Fruit fly (Drosophila melanogaster) whole organism, embryonic: ENCODE data around the gene CG14118.

ENCODE experiments used
- Adf1 ChIP-seq: fragments of 200-800 bp; sonication (Bioruptor generic); IDR thresholded peaks from 2 replicates; pipeline ENCODE4 v1.3.6; 2022; ENCODE audit warnings: missing biosample characterization, missing genetic modification characterization
- Asciz ChIP-seq: fragments of 200-800 bp; sonication (Bioruptor generic); optimal IDR thresholded peaks from 2 replicates; lab custom pipeline; 2017; ENCODE audit warnings: missing biosample characterization, mild to moderate bottlenecking, missing genetic modification characterization, missing genetic modification reagents
- Atf3 ChIP-seq: fragments of 200-800 bp; sonication (Bioruptor generic); optimal IDR thresholded peaks from 3 replicates; lab custom pipeline; 2016; ENCODE audit warnings: missing biosample characterization, missing genetic modification characterization
- B-H1 ChIP-seq: fragments of 200-800 bp; sonication (Bioruptor generic); IDR thresholded peaks from 3 replicates; pipeline ENCODE4 v1.3.6; 2022; ENCODE audit warnings: missing biosample characterization, missing genetic modification characterization
- Blimp-1 ChIP-seq: fragments of 200-800 bp; sonication (Bioruptor generic); optimal IDR thresholded peaks from 3 replicates; lab custom pipeline; 2018; ENCODE audit warnings: missing biosample characterization, missing genetic modification characterization, mild to moderate bottlenecking, moderate library complexity, missing genetic modification reagents
- CG12155 ChIP-seq: fragments of 200-800 bp; sonication (Bioruptor generic); optimal IDR thresholded peaks from 3 replicates; lab custom pipeline; 2016; ENCODE audit warnings: missing biosample characterization, missing genetic modification characterization
- CG12219 ChIP-seq: fragments of 200-800 bp; sonication (Bioruptor generic); optimal IDR thresholded peaks from 3 replicates; lab custom pipeline; 2018; ENCODE audit warnings: missing biosample characterization, mild to moderate bottlenecking, missing genetic modification characterization
- CG13624 ChIP-seq: fragments of 200-800 bp; sonication (Bioruptor generic); optimal IDR thresholded peaks from 2 replicates; lab custom pipeline; 2016; ENCODE audit warnings: missing biosample characterization, missing genetic modification characterization
- CG1603 ChIP-seq: fragments of 200-800 bp; sonication (Bioruptor generic); optimal IDR thresholded peaks from 2 replicates; lab custom pipeline; 2019; ENCODE audit warnings: missing biosample characterization, mild to moderate bottlenecking, missing genetic modification characterization, moderate library complexity
- CG18011 ChIP-seq: fragments of 200-800 bp; sonication (Bioruptor generic); optimal IDR thresholded peaks from 2 replicates; lab custom pipeline; 2017; ENCODE audit warnings: missing biosample characterization, missing genetic modification characterization, mild to moderate bottlenecking, moderate library complexity, missing genotype
- CG18764 ChIP-seq: fragments of 200-800 bp; sonication (Bioruptor generic); optimal IDR thresholded peaks from 3 replicates; lab custom pipeline; 2016; ENCODE audit warnings: missing biosample characterization, missing genetic modification characterization
- CG2120 ChIP-seq: fragments of 200-800 bp; sonication (Bioruptor generic); optimal IDR thresholded peaks from 3 replicates; lab custom pipeline; 2016; ENCODE audit warnings: missing biosample characterization, missing genetic modification characterization
- CG3726 ChIP-seq: fragments of 200-800 bp; sonication (Bioruptor generic); IDR thresholded peaks from 3 replicates; pipeline ENCODE4, ENCODE4 v1.3.6; 2022; ENCODE audit warnings: missing biosample characterization, missing genetic modification characterization
- CG42726 ChIP-seq: fragments of 200-800 bp; sonication (Bioruptor generic); IDR thresholded peaks from 2 replicates; pipeline ENCODE4 v1.3.6; 2022; ENCODE audit warnings: missing biosample characterization, missing genetic modification characterization; ENCODE audit not compliant: partially characterized antibody
- CG5180 ChIP-seq: fragments of 200-800 bp; sonication (Bioruptor generic); optimal IDR thresholded peaks from 3 replicates; lab custom pipeline; 2017; ENCODE audit warnings: missing biosample characterization, missing genetic modification characterization, mild to moderate bottlenecking, moderate library complexity, missing genetic modification reagents
- CG6854 ChIP-seq: fragments of 200-800 bp; sonication (Bioruptor generic); optimal IDR thresholded peaks from 3 replicates; lab custom pipeline; 2017; ENCODE audit warnings: missing biosample characterization, mild to moderate bottlenecking, missing genetic modification characterization
- CG8290 ChIP-seq, 3 experiments: fragments of 200-800 bp; sonication (Bioruptor generic); optimal IDR thresholded peaks; 2 replicates each; lab custom pipeline; 2016 to 2019; ENCODE audit warnings: missing biosample characterization in 3 of 3, missing genetic modification characterization in 3 of 3, mild to moderate bottlenecking in 2 of 3, moderate library complexity in 1 of 3
- CG9817 ChIP-seq: fragments of 200-800 bp; sonication (Bioruptor generic); optimal IDR thresholded peaks from 2 replicates; lab custom pipeline; 2018; ENCODE audit warnings: missing biosample characterization, mild to moderate bottlenecking, missing genetic modification characterization, moderate library complexity
- E2f1 ChIP-seq: fragments of 200-800 bp; sonication (Bioruptor generic); IDR thresholded peaks from 2 replicates; pipeline ENCODE4 v1.3.6; 2022; ENCODE audit warnings: missing biosample characterization, missing genetic modification characterization
- ERR ChIP-seq: fragments of 200-800 bp; sonication (Bioruptor generic); optimal IDR thresholded peaks from 2 replicates; lab custom pipeline; 2016; ENCODE audit warnings: missing biosample characterization, missing genetic modification characterization
- HLH4C ChIP-seq: fragments of 200-800 bp; sonication (Bioruptor generic); IDR thresholded peaks from 3 replicates; pipeline ENCODE4 v1.3.6; 2022; ENCODE audit warnings: missing biosample characterization, missing genetic modification characterization; ENCODE audit not compliant: partially characterized antibody
- Hr39 ChIP-seq: fragments of >200 bp; optimal IDR thresholded peaks from 2 replicates; lab custom pipeline; 2017
- Lim3 ChIP-seq: fragments of 200-800 bp; sonication (Bioruptor generic); IDR thresholded peaks from 2 replicates; pipeline ENCODE4 v1.3.6; 2022; ENCODE audit warnings: missing biosample characterization, missing genetic modification characterization
- Nf-YB ChIP-seq: fragments of 200-800 bp; sonication (Bioruptor generic); optimal IDR thresholded peaks from 3 replicates; lab custom pipeline; 2019; ENCODE audit warnings: missing biosample characterization, mild to moderate bottlenecking, missing genetic modification characterization, moderate library complexity
- PHDP ChIP-seq: fragments of 200-800 bp; sonication (Bioruptor generic); optimal IDR thresholded peaks from 3 replicates; lab custom pipeline; 2018; ENCODE audit warnings: missing biosample characterization, mild to moderate bottlenecking, missing genetic modification characterization, moderate library complexity
- Poxn ChIP-seq: fragments of 200-800 bp; sonication (Bioruptor generic); IDR thresholded peaks from 2 replicates; pipeline ENCODE4 v1.3.6; 2022; ENCODE audit warnings: missing biosample characterization, missing genetic modification characterization
- Side ChIP-seq: fragments of 200-800 bp; sonication (Bioruptor generic); optimal IDR thresholded peaks from 2 replicates; lab custom pipeline; 2016; ENCODE audit warnings: missing biosample characterization, missing genetic modification characterization
- Tbp ChIP-seq: fragments of >200 bp; optimal IDR thresholded peaks from 2 replicates; lab custom pipeline; 2018; ENCODE audit warnings: missing biosample characterization, missing genetic modification characterization
- Trl ChIP-seq, 3 experiments: fragments of >200 bp in 2 of 3; fragments of 200-800 bp in 1 of 3; sonication (Bioruptor generic) in 1 of 3; optimal IDR thresholded peaks; 2 replicates in 1 of 3; 3 replicates in 2 of 3; lab custom pipeline; 2016 to 2017; ENCODE audit warnings: missing biosample characterization in 1 of 3, missing genetic modification characterization in 1 of 3
- bcd ChIP-seq: fragments of 200-800 bp; sonication (Bioruptor generic); optimal IDR thresholded peaks from 2 replicates; lab custom pipeline; 2017; ENCODE audit warnings: missing biosample characterization, mild to moderate bottlenecking, missing genetic modification characterization
- bowl ChIP-seq: fragments of 200-800 bp; sonication (Bioruptor generic); IDR thresholded peaks from 2 replicates; pipeline ENCODE4 v1.3.6; 2022; ENCODE audit warnings: missing biosample characterization, missing genetic modification characterization
- cwo ChIP-seq: fragments of 200-800 bp; sonication (Bioruptor generic); optimal IDR thresholded peaks from 3 replicates; lab custom pipeline; 2017; ENCODE audit warnings: missing biosample characterization, missing genetic modification characterization, mild to moderate bottlenecking, moderate library complexity, missing genetic modification reagents
- dimm ChIP-seq: fragments of 200-800 bp; sonication (Bioruptor generic); IDR thresholded peaks from 2 replicates; pipeline ENCODE4 v1.3.6; 2022; ENCODE audit warnings: missing biosample characterization, missing genetic modification characterization
- fd96Cb ChIP-seq: fragments of 200-800 bp; sonication (Bioruptor generic); optimal IDR thresholded peaks from 2 replicates; lab custom pipeline; 2018; ENCODE audit warnings: missing biosample characterization, mild to moderate bottlenecking, missing genetic modification characterization, moderate library complexity
- gem ChIP-seq: fragments of 200-800 bp; sonication (Bioruptor generic); optimal IDR thresholded peaks from 2 replicates; lab custom pipeline; 2019; ENCODE audit warnings: missing biosample characterization, mild to moderate bottlenecking, missing genetic modification characterization, moderate library complexity
- inv ChIP-seq: fragments of 200-800 bp; sonication (Bioruptor generic); IDR thresholded peaks from 2 replicates; pipeline ENCODE4 v1.3.6; 2022; ENCODE audit warnings: missing biosample characterization, missing genetic modification characterization; ENCODE audit not compliant: partially characterized antibody
- knrl ChIP-seq: fragments of 200-800 bp; sonication (Bioruptor generic); IDR thresholded peaks from 3 replicates; pipeline ENCODE4 v1.3.6; 2022; ENCODE audit warnings: missing biosample characterization, missing genetic modification characterization; ENCODE audit not compliant: partially characterized antibody
- luna ChIP-seq: fragments of 200-800 bp; sonication (Bioruptor generic); optimal IDR thresholded peaks from 2 replicates; lab custom pipeline; 2016; ENCODE audit warnings: missing biosample characterization, missing genetic modification characterization
- mam ChIP-seq: fragments of 200-800 bp; sonication (Bioruptor generic); optimal IDR thresholded peaks from 3 replicates; lab custom pipeline; 2016; ENCODE audit warnings: missing biosample characterization, missing genetic modification characterization
- nau ChIP-seq: fragments of 200-800 bp; sonication (Bioruptor generic); optimal IDR thresholded peaks from 3 replicates; lab custom pipeline; 2017; ENCODE audit warnings: missing biosample characterization, mild to moderate bottlenecking, missing genetic modification characterization, missing genetic modification reagents
- peb ChIP-seq: fragments of 200-800 bp; sonication (Bioruptor generic); IDR thresholded peaks from 2 replicates; pipeline ENCODE4 v1.3.6; 2022; ENCODE audit warnings: missing biosample characterization, missing genetic modification characterization
- pfk ChIP-seq: fragments of 200-800 bp; sonication (Bioruptor generic); optimal IDR thresholded peaks from 2 replicates; lab custom pipeline; 2018; ENCODE audit warnings: missing biosample characterization, mild to moderate bottlenecking, missing genetic modification characterization, moderate library complexity
- ranshi ChIP-seq: fragments of 200-800 bp; sonication (Bioruptor generic); IDR thresholded peaks from 2 replicates; pipeline ENCODE4 v1.3.6; 2022; ENCODE audit warnings: missing biosample characterization, missing genetic modification characterization
- salm ChIP-seq: fragments of 200-800 bp; sonication (Bioruptor generic); optimal IDR thresholded peaks from 2 replicates; lab custom pipeline; 2018; ENCODE audit warnings: missing biosample characterization, mild to moderate bottlenecking, missing genetic modification characterization
- twi ChIP-seq: fragments of 200-800 bp; optimal IDR thresholded peaks from 2 replicates; lab custom pipeline; 2019; ENCODE audit warnings: missing biosample characterization, mild to moderate bottlenecking, missing genetic modification characterization, moderate library complexity
- tx ChIP-seq: fragments of 200-800 bp; sonication (Bioruptor generic); optimal IDR thresholded peaks from 2 replicates; lab custom pipeline; 2016; ENCODE audit warnings: missing biosample characterization, missing genetic modification characterization
- vvl ChIP-seq: fragments of 200-800 bp; sonication (Bioruptor generic); IDR thresholded peaks from 2 replicates; pipeline ENCODE4 v1.3.6; 2022; ENCODE audit warnings: missing biosample characterization, missing genetic modification characterization
- zfh1 ChIP-seq: fragments of 200-800 bp; sonication (Bioruptor generic); IDR thresholded peaks from 3 replicates; pipeline ENCODE4 v1.3.6; 2022; ENCODE audit warnings: missing biosample characterization, missing genetic modification characterization

CG14118 gene

dm6 chr3L:12843056-12843799, 49.2 kb upstream of the CG14118 start, which contains the start of gene nebu (continued):
- peak; percentile 97 for TF ChIP-seq cwo (GFP tag; lab: Kevin White, UChicago)
- TF ChIP-seq ERR: peak; percentile 97
- TF ChIP-seq CG1603 (tag; lab: Kevin White, UChicago): peak; percentile 91
- TF ChIP-seq CG2120 (GFP tag; lab: Kevin White, UChicago): peak; percentile 99
- TF ChIP-seq Hr39 (lab: Kevin White, UChicago): no peak
- peak; percentile 89 for TF ChIP-seq Adf1 (GFP tag; lab: Robert Waterston, UW)
- peak; percentile 96 for TF ChIP-seq zfh1
- peak; percentile 90 for TF ChIP-seq CG18764 (GFP tag; lab: Kevin White, UChicago)
- peak; percentile 93 for TF ChIP-seq nau (GFP tag; lab: Kevin White, UChicago)
- no peak for TF ChIP-seq HLH4C
- peak; percentile 97 for TF ChIP-seq E2f1
- peak; percentile 80; the same call in 1 of the 2 replicates for TF ChIP-seq Lim3 (GFP tag; lab: Robert Waterston, UW)
- peak; percentile 97 for TF ChIP-seq PHDP (tag; lab: Kevin White, UChicago)
- peak; percentile 76 for TF ChIP-seq twi (tag; lab: Kevin White, UChicago)
- peak; percentile 94 for TF ChIP-seq CG6854 (GFP tag; lab: Kevin White, UChicago)
- TF ChIP-seq bowl (GFP tag; lab: Robert Waterston, UW): peak; percentile 89
- TF ChIP-seq CG3726 (GFP tag; lab: Robert Waterston, UW): no peak; the same call in 2 of the 3 replicates
- TF ChIP-seq Poxn: peak; percentile 93
- TF ChIP-seq CG18011 (GFP tag; lab: Kevin White, UChicago): peak; percentile 85
- TF ChIP-seq Blimp-1 (GFP tag; lab: Kevin White, UChicago): peak; percentile 88
- no peak for TF ChIP-seq Tbp
- TF ChIP-seq Nf-YB (GFP tag; lab: Kevin White, UChicago): peak; percentile 79
- no peak for TF ChIP-seq knrl (GFP tag; lab: Robert Waterston, UW)
- peak; percentile 96 for TF ChIP-seq tx (GFP tag; lab: Kevin White, UChicago)
- peak; percentile 86 for TF ChIP-seq peb (GFP tag; lab: Robert Waterston, UW)
- peak; percentile 89 for TF ChIP-seq Asciz (GFP tag; lab: Kevin White, UChicago)
- TF ChIP-seq fd96Cb: peak; percentile 93
- peak; percentile 98 for TF ChIP-seq luna (GFP tag; lab: Kevin White, UChicago)
- peak; percentile 87 for TF ChIP-seq Atf3 (GFP tag; lab: Kevin White, UChicago)
- peak; percentile 96 for TF ChIP-seq CG12155 (GFP tag; lab: Kevin White, UChicago)
- TF ChIP-seq ranshi (GFP tag; lab: Robert Waterston, UW): peak; percentile 96
- TF ChIP-seq pfk (GFP tag; lab: Kevin White, UChicago): no peak
- TF ChIP-seq CG9817: peak; percentile 97
- peak; percentile 98 for TF ChIP-seq CG13624 (GFP tag; lab: Kevin White, UChicago)
- TF ChIP-seq dimm: no peak; the same call in 1 of the 2 replicates
- peak; percentile 94 for TF ChIP-seq B-H1 (GFP tag; lab: Robert Waterston, UW)
- TF ChIP-seq inv (GFP tag; lab: Robert Waterston, UW): no peak
- TF ChIP-seq CG5180: peak; percentile 84
- peak; percentile 96 for TF ChIP-seq gem (tag; lab: Kevin White, UChicago)
- peak; percentile 97 for TF ChIP-seq Side (GFP tag; lab: Kevin White, UChicago)
- TF ChIP-seq CG42726: no peak
- TF ChIP-seq mam (GFP tag; lab: Kevin White, UChicago): peak; percentile 98
- TF ChIP-seq salm: peak; percentile 84
- TF ChIP-seq CG8290 (GFP tag; optimal IDR thresholded peaks at IDR 0.05; lab: Kevin White, UChicago): peak; percentile 26
- peak in 1 of 2 experiments; percentile 98 for TF ChIP-seq CG8290 (tag; optimal IDR thresholded peaks at IDR 0.05; lab: Kevin White, UChicago)
- peak; percentile 93 for TF ChIP-seq CG12219 (GFP tag; lab: Kevin White, UChicago)
- peak; percentile 97 for TF ChIP-seq bcd (GFP tag; lab: Kevin White, UChicago)
- peak; percentile 98 for TF ChIP-seq vvl (GFP tag; lab: Robert Waterston, UW)
- TF ChIP-seq Trl (optimal IDR thresholded peaks at IDR 0.05; lab: Kevin White, UChicago): peak in 1 of 2 experiments; percentile 60
- TF ChIP-seq Trl (GFP tag; optimal IDR thresholded peaks at IDR 0.05; lab: Kevin White, UChicago): peak; percentile 96
